Fruit fly (Drosophila melanogaster): Measurements from ENCODE around the gene Kaz.
A peak's percentile ranks its signal among the peaks of the same experiment; 100 is the strongest.

Kaz gene

dm6 chr3R:24829887-24830351 is at the start of gene Kaz, which contains the start of gene CG43273 (continued):
- TF ChIP-seq gem (tag; optimal IDR thresholded peaks at IDR 0.05) (no peak), CG14860 (GFP tag; IDR thresholded peaks at IDR 0.05; ENCODE audit: partially characterized antibody) (no peak), CG8924 (tag; optimal IDR thresholded peaks at IDR 0.05) (peak; percentile 74), CG34422 (GFP tag; IDR thresholded peaks at IDR 0.05) (0 out of 3 replicates have a peak, but pooled peaks have one; percentile 52), hth (optimal IDR thresholded peaks at IDR 0.05) (no peak), CG12659 (GFP tag; optimal IDR thresholded peaks at IDR 0.05) (peak; percentile 68), CG14710 (tag; optimal IDR thresholded peaks at IDR 0.05) (peak; percentile 81), lola (GFP tag; optimal IDR thresholded peaks at IDR 0.05) (peak in 1 of 3 experiments; percentile 65), kay (GFP tag; optimal IDR thresholded peaks at IDR 0.05) (peak; percentile 26), chinmo (GFP tag; IDR thresholded peaks at IDR 0.05; ENCODE audit: partially characterized antibody) (no peak), Hr3 (GFP tag; optimal IDR thresholded peaks at IDR 0.05) (peak; percentile 48), Sry-β (GFP tag; optimal IDR thresholded peaks at IDR 0.05) (peak; percentile 100), salm (tag; optimal IDR thresholded peaks at IDR 0.05) (no peak), CG7271 (tag; optimal IDR thresholded peaks at IDR 0.05) (peak; percentile 2), Max (GFP tag; optimal IDR thresholded peaks at IDR 0.05) (peak; percentile 56), Hr78 (GFP tag; optimal IDR thresholded peaks at IDR 0.05) (no peak), fd96Cb (tag; optimal IDR thresholded peaks at IDR 0.05) (peak; percentile 34), CG10209 (GFP tag; optimal IDR thresholded peaks at IDR 0.05) (peak; percentile 37), tgo (GFP tag; IDR thresholded peaks at IDR 0.05) (peak; percentile 26; the same call in 1 of the 3 replicates), ken (GFP tag; IDR thresholded peaks at IDR 0.05) (peak; percentile 57; the same call in 2 of the 3 replicates), zf30C (GFP tag; optimal IDR thresholded peaks at IDR 0.05) (no peak), bcd (GFP tag; optimal IDR thresholded peaks at IDR 0.05) (peak; percentile 67), Ets97D (GFP tag; optimal IDR thresholded peaks at IDR 0.05) (no peak), dpn (GFP tag; optimal IDR thresholded peaks at IDR 0.05) (peak in 1 of 2 experiments; percentile 68), CG12155 (GFP tag; optimal IDR thresholded peaks at IDR 0.05) (peak; percentile 61), row (GFP tag; IDR thresholded peaks at IDR 0.05) (peak; percentile 94), Fer2 (tag; optimal IDR thresholded peaks at IDR 0.05) (peak; percentile 39), dysf (GFP tag; IDR thresholded peaks at IDR 0.05) (peak; percentile 56; the same call in 1 of the 3 replicates), crc (GFP tag; optimal IDR thresholded peaks at IDR 0.05) (no peak), Doc3 (GFP tag; IDR thresholded peaks at IDR 0.05; ENCODE audit: partially characterized antibody) (no peak), slou (GFP tag; optimal IDR thresholded peaks at IDR 0.05) (peak; percentile 35), insv (GFP tag; optimal IDR thresholded peaks at IDR 0.05) (peak in 1 of 2 experiments; percentile 14), zfh2 (GFP tag; optimal IDR thresholded peaks at IDR 0.05) (peak; percentile 20), vvl (GFP tag; IDR thresholded peaks at IDR 0.05) (peak; percentile 69), mld (GFP tag; IDR thresholded peaks at IDR 0.05; ENCODE audit: partially characterized antibody) (no peak), CG15479 (GFP tag; optimal IDR thresholded peaks at IDR 0.05) (no peak), tin (GFP tag; optimal IDR thresholded peaks at IDR 0.05) (peak; percentile 52), Dll (GFP tag; IDR thresholded peaks at IDR 0.05; ENCODE audit: partially characterized antibody) (0 out of 4 replicates have a peak, but pooled peaks have one; percentile 25), tx (GFP tag; optimal IDR thresholded peaks at IDR 0.05) (no peak), Hmr (GFP tag; optimal IDR thresholded peaks at IDR 0.05) (peak; percentile 42), pros (GFP tag; optimal IDR thresholded peaks at IDR 0.05) (no peak), HHEX (GFP tag; optimal IDR thresholded peaks at IDR 0.05) (no peak), CG14050 (GFP tag; IDR thresholded peaks at IDR 0.05) (no peak), Dp (GFP tag; optimal IDR thresholded peaks at IDR 0.05) (peak; percentile 1), CG17385 (GFP tag; optimal IDR thresholded peaks at IDR 0.05) (no peak), CG13287 (GFP tag; IDR thresholded peaks at IDR 0.05; ENCODE audit: partially characterized antibody) (peak; percentile 22; the same call in 1 of the 2 replicates), CG33557 (GFP tag; optimal IDR thresholded peaks at IDR 0.05) (peak; percentile 55), ewg (GFP tag; optimal IDR thresholded peaks at IDR 0.05) (peak; percentile 54)

Data from whole organism, embryonic.